Worm (Caenorhabditis elegans) whole organism, late embryonic: ENCODE data around the gene fbxa-153.

ENCODE experiments used
- T23F11.4 ChIP-seq: fragments of 200-800 bp; sonication (Bioruptor generic); optimal IDR thresholded peaks from 2 replicates; lab custom pipeline; 2018; ENCODE audit warnings: mild to moderate bottlenecking, missing genetic modification characterization, missing compliant biosample characterization
- Y22D7AL.16 ChIP-seq: sonication (generic microtip); optimal IDR thresholded peaks from 2 replicates; lab custom pipeline; 2016; ENCODE audit warnings: missing genetic modification characterization, missing compliant biosample characterization
- ceh-19 ChIP-seq: fragments of 200-800 bp; sonication (Bioruptor generic); optimal IDR thresholded peaks from 2 replicates; lab custom pipeline; 2018; ENCODE audit warnings: mild to moderate bottlenecking, missing genetic modification characterization, missing compliant biosample characterization
- ceh-30 ChIP-seq: fragments of 150-350 bp; optimal IDR thresholded peaks from 2 replicates; lab custom pipeline; 2014; ENCODE audit warnings: missing biosample characterization, missing genetic modification characterization
- dmd-4 ChIP-seq: sonication (generic microtip); optimal IDR thresholded peaks from 2 replicates; lab custom pipeline; 2016; ENCODE audit warnings: borderline replicate concordance, missing genetic modification characterization, missing compliant biosample characterization
- fax-1 ChIP-seq: sonication (generic microtip); optimal IDR thresholded peaks from 2 replicates; lab custom pipeline; 2016; ENCODE audit warnings: missing genotype, missing genetic modification characterization, missing compliant biosample characterization
- fkh-10 ChIP-seq: fragments of 150-350 bp; optimal IDR thresholded peaks from 2 replicates; lab custom pipeline; 2014; ENCODE audit warnings: missing biosample characterization, missing genetic modification reagents, missing genetic modification characterization
- nhr-11 ChIP-seq: fragments of 150-350 bp; optimal IDR thresholded peaks from 2 replicates; lab custom pipeline; 2014; ENCODE audit warnings: missing biosample characterization, missing genetic modification characterization
- pax-1 ChIP-seq: fragments of 150-350 bp; optimal IDR thresholded peaks from 2 replicates; lab custom pipeline; 2014; ENCODE audit warnings: missing biosample characterization, missing genetic modification characterization
- pqm-1 ChIP-seq: sonication (generic microtip); optimal IDR thresholded peaks from 2 replicates; lab custom pipeline; 2016; ENCODE audit warnings: missing genetic modification characterization, missing compliant biosample characterization
- ref-2 ChIP-seq: sonication (generic microtip); optimal IDR thresholded peaks from 2 replicates; lab custom pipeline; 2016; ENCODE audit warnings: missing genetic modification characterization, missing compliant biosample characterization
- sdc-2 ChIP-seq: sonication (generic microtip); optimal IDR thresholded peaks from 2 replicates; lab custom pipeline; 2016; ENCODE audit warnings: missing genotype, missing genetic modification characterization, missing compliant biosample characterization
- ztf-16 ChIP-seq: sonication (generic microtip); optimal IDR thresholded peaks from 2 replicates; lab custom pipeline; 2017; ENCODE audit warnings: missing genetic modification characterization, missing compliant biosample characterization

- TF ChIP-seq pax-1 (no peak), fax-1 (tag; lab: Kevin White, UChicago) (no peak), Y22D7AL.16 (tag; lab: Kevin White, UChicago) (no peak), dmd-4 (tag; lab: Kevin White, UChicago) (no peak), ztf-16 (no peak), pqm-1 (no peak), fkh-10 (no peak), T23F11.4 (GFP tag; lab: Kevin White, UChicago) (no peak), nhr-11 (tag; lab: Kevin White, UChicago) (no peak), ceh-19 (GFP tag; lab: Kevin White, UChicago) (no peak), ref-2 (tag; lab: Kevin White, UChicago) (no peak), sdc-2 (tag; lab: Kevin White, UChicago) (no peak), ceh-30 (tag; lab: Kevin White, UChicago) (no peak)
These were observed 40.0 kb upstream of the fbxa-153 start, which contains the start of gene sru-42 for ce11 chrV:15650167-15650566.
